Fruit fly (Drosophila melanogaster) whole organism, prepupa: ENCODE data around the gene hdm.

ENCODE experiments used
- Blimp-1 ChIP-seq: fragments of 200-800 bp; sonication (Bioruptor generic); optimal IDR thresholded peaks from 3 replicates; lab custom pipeline; 2017; ENCODE audit warnings: missing biosample characterization, missing genetic modification characterization, mild to moderate bottlenecking, moderate library complexity, missing genetic modification reagents
- CG10631 ChIP-seq: fragments of 200-800 bp; sonication (Bioruptor generic); optimal IDR thresholded peaks from 2 replicates; lab custom pipeline; 2016; ENCODE audit warnings: missing biosample characterization, missing genetic modification characterization
- CG10669 ChIP-seq: fragments of 200-800 bp; sonication (Bioruptor generic); optimal IDR thresholded peaks from 3 replicates; lab custom pipeline; 2018; ENCODE audit warnings: missing biosample characterization, mild to moderate bottlenecking, missing genetic modification characterization, moderate library complexity
- CG11294 ChIP-seq: fragments of 200-800 bp; sonication (Bioruptor generic); IDR thresholded peaks from 2 replicates; pipeline ENCODE4 v1.3.6; 2022; ENCODE audit warnings: missing biosample characterization, missing genetic modification characterization
- CG11902 ChIP-seq: fragments of 200-800 bp; sonication (Bioruptor generic); optimal IDR thresholded peaks from 3 replicates; lab custom pipeline; 2016; ENCODE audit warnings: missing biosample characterization, missing genetic modification characterization
- CG15336 ChIP-seq: fragments of 200-800 bp; sonication (Bioruptor generic); IDR thresholded peaks from 2 replicates; pipeline ENCODE4 v1.3.6; 2022; ENCODE audit warnings: missing biosample characterization, missing genetic modification characterization
- CG1621 ChIP-seq: fragments of 200-800 bp; sonication (Bioruptor generic); optimal IDR thresholded peaks from 3 replicates; lab custom pipeline; 2018; ENCODE audit warnings: missing biosample characterization, mild to moderate bottlenecking, missing genetic modification characterization
- CG3032 ChIP-seq: fragments of 200-800 bp; optimal IDR thresholded peaks from 2 replicates; lab custom pipeline; 2019; ENCODE audit warnings: missing biosample characterization, mild to moderate bottlenecking, missing genetic modification characterization, moderate library complexity
- CG32006 ChIP-seq: fragments of 200-800 bp; sonication (Bioruptor generic); optimal IDR thresholded peaks from 3 replicates; lab custom pipeline; 2017; ENCODE audit warnings: missing biosample characterization, mild to moderate bottlenecking, missing genetic modification characterization
- CG34406 ChIP-seq: fragments of 200-800 bp; sonication (Bioruptor generic); optimal IDR thresholded peaks from 3 replicates; lab custom pipeline; 2016; ENCODE audit warnings: missing biosample characterization, missing genetic modification characterization
- CG3919 ChIP-seq: fragments of 200-800 bp; sonication (Bioruptor generic); optimal IDR thresholded peaks from 3 replicates; lab custom pipeline; 2016; ENCODE audit warnings: missing biosample characterization, missing genetic modification characterization
- CG4318 ChIP-seq: fragments of 200-800 bp; sonication (Bioruptor generic); optimal IDR thresholded peaks from 3 replicates; lab custom pipeline; 2017; ENCODE audit warnings: missing biosample characterization, mild to moderate bottlenecking, missing genetic modification characterization
- CG6163 ChIP-seq: fragments of 200-800 bp; sonication (Bioruptor generic); IDR thresholded peaks from 3 replicates; pipeline ENCODE4 v1.3.6; 2022; ENCODE audit warnings: missing biosample characterization, missing genetic modification characterization
- CG6276 ChIP-seq: fragments of 200-800 bp; sonication (Bioruptor generic); optimal IDR thresholded peaks from 2 replicates; lab custom pipeline; 2017; ENCODE audit warnings: missing biosample characterization, mild to moderate bottlenecking, missing genetic modification characterization
- CG6792 ChIP-seq: fragments of 200-800 bp; sonication (Bioruptor generic); optimal IDR thresholded peaks from 3 replicates; lab custom pipeline; 2016; ENCODE audit warnings: missing biosample characterization, missing genetic modification characterization
- CG6808 ChIP-seq: fragments of 200-800 bp; sonication (Bioruptor generic); optimal IDR thresholded peaks from 3 replicates; lab custom pipeline; 2017; ENCODE audit warnings: missing biosample characterization, missing genetic modification characterization, mild to moderate bottlenecking, moderate library complexity, missing genetic modification reagents
- CG6854 ChIP-seq: fragments of 200-800 bp; sonication (Bioruptor generic); optimal IDR thresholded peaks from 2 replicates; lab custom pipeline; 2017; ENCODE audit warnings: missing biosample characterization, mild to moderate bottlenecking, missing genetic modification characterization
- CG7368 ChIP-seq: fragments of 200-800 bp; sonication (Bioruptor generic); optimal IDR thresholded peaks from 3 replicates; lab custom pipeline; 2016; ENCODE audit warnings: missing biosample characterization, missing genetic modification characterization
- CG8119 ChIP-seq: fragments of 200-800 bp; sonication (Bioruptor generic); IDR thresholded peaks from 3 replicates; pipeline ENCODE4 v1.3.6; 2022; ENCODE audit warnings: missing biosample characterization, missing genetic modification characterization
- CG8319 ChIP-seq: fragments of 200-800 bp; sonication (Bioruptor generic); optimal IDR thresholded peaks from 3 replicates; lab custom pipeline; 2016; ENCODE audit warnings: missing biosample characterization, missing genetic modification characterization
- CG8632 ChIP-seq: fragments of 200-800 bp; sonication (Bioruptor generic); optimal IDR thresholded peaks from 3 replicates; lab custom pipeline; 2016; ENCODE audit warnings: missing biosample characterization, missing genetic modification characterization
- CG9139 ChIP-seq: fragments of 200-800 bp; sonication (Bioruptor generic); optimal IDR thresholded peaks from 3 replicates; lab custom pipeline; 2017; ENCODE audit warnings: missing biosample characterization, mild to moderate bottlenecking, missing genetic modification characterization
- Eip78C ChIP-seq: fragments of 200-800 bp; sonication (Bioruptor generic); peaks from one replicate; lab custom pipeline; 2016; ENCODE audit warnings: missing biosample characterization, missing genetic modification characterization
- Eip93F ChIP-seq: fragments of 200-800 bp; sonication (Bioruptor generic); optimal IDR thresholded peaks from 2 replicates; lab custom pipeline; 2016; ENCODE audit warnings: missing biosample characterization, mild to moderate bottlenecking, missing genetic modification characterization
- Ets21C ChIP-seq: fragments of 200-800 bp; sonication (Bioruptor generic); optimal IDR thresholded peaks from 3 replicates; lab custom pipeline; 2016; ENCODE audit warnings: missing biosample characterization, missing genetic modification characterization
- Ets96B ChIP-seq: fragments of 200-800 bp; optimal IDR thresholded peaks from 2 replicates; lab custom pipeline; 2019; ENCODE audit warnings: missing biosample characterization, mild to moderate bottlenecking, missing genetic modification characterization, moderate library complexity
- Gug ChIP-seq: fragments of 200-800 bp; sonication (Bioruptor generic); IDR thresholded peaks from 2 replicates; pipeline ENCODE4 v1.3.6; 2022; ENCODE audit warnings: missing biosample characterization, missing genetic modification characterization
- Hr39 ChIP-seq: fragments of 200-800 bp; sonication (Bioruptor generic); optimal IDR thresholded peaks from 2 replicates; lab custom pipeline; 2016; ENCODE audit warnings: missing biosample characterization, missing genetic modification characterization
- Lpt ChIP-seq: fragments of 200-800 bp; sonication (Bioruptor generic); optimal IDR thresholded peaks from 3 replicates; lab custom pipeline; 2016; ENCODE audit warnings: missing biosample characterization, missing genetic modification characterization
- Met ChIP-seq: fragments of 200-800 bp; sonication (Bioruptor generic); optimal IDR thresholded peaks from 3 replicates; lab custom pipeline; 2016; ENCODE audit warnings: missing biosample characterization, missing genetic modification characterization
- OdsH ChIP-seq: fragments of 200-800 bp; sonication (Bioruptor generic); optimal IDR thresholded peaks from 3 replicates; lab custom pipeline; 2016; ENCODE audit warnings: missing biosample characterization, missing genetic modification characterization
- Smox ChIP-seq: fragments of 200-800 bp; sonication (Bioruptor generic); optimal IDR thresholded peaks from 3 replicates; lab custom pipeline; 2016; ENCODE audit warnings: missing biosample characterization, missing genetic modification characterization
- Sox102F ChIP-seq: fragments of 200-800 bp; sonication (Bioruptor generic); optimal IDR thresholded peaks from 2 replicates; lab custom pipeline; 2016; ENCODE audit warnings: missing biosample characterization, mild to moderate bottlenecking, missing genetic modification characterization
- Sox14 ChIP-seq: fragments of 200-800 bp; sonication (Bioruptor generic); optimal IDR thresholded peaks from 3 replicates; lab custom pipeline; 2016; ENCODE audit warnings: missing biosample characterization, missing genetic modification characterization
- Sox15 ChIP-seq: fragments of 200-800 bp; sonication (Bioruptor generic); optimal IDR thresholded peaks from 3 replicates; lab custom pipeline; 2016; ENCODE audit warnings: missing biosample characterization, missing genetic modification characterization
- achi ChIP-seq: fragments of 200-800 bp; sonication (Bioruptor generic); optimal IDR thresholded peaks from 3 replicates; lab custom pipeline; 2016; ENCODE audit warnings: missing biosample characterization, missing genetic modification characterization
- acj6 ChIP-seq: fragments of 200-800 bp; sonication (Bioruptor generic); optimal IDR thresholded peaks from 3 replicates; lab custom pipeline; 2016; ENCODE audit warnings: missing biosample characterization, missing genetic modification characterization
- cyc ChIP-seq: fragments of 200-800 bp; sonication (Bioruptor generic); optimal IDR thresholded peaks from 3 replicates; lab custom pipeline; 2016; ENCODE audit warnings: missing biosample characterization, missing genetic modification characterization
- dac ChIP-seq: fragments of 200-800 bp; sonication (Bioruptor generic); optimal IDR thresholded peaks from 2 replicates; lab custom pipeline; 2017; ENCODE audit warnings: missing biosample characterization, mild to moderate bottlenecking, missing genetic modification characterization
- dsx ChIP-seq: fragments of 200-800 bp; optimal IDR thresholded peaks from 3 replicates; lab custom pipeline; 2019; ENCODE audit warnings: missing biosample characterization, mild to moderate bottlenecking, missing genetic modification characterization, moderate library complexity; ENCODE audit not compliant: poor library complexity, severe bottlenecking
- eg ChIP-seq: fragments of 200-800 bp; sonication (Bioruptor generic); IDR thresholded peaks from 3 replicates; pipeline ENCODE4 v1.3.6; 2022; ENCODE audit warnings: missing biosample characterization, missing genetic modification characterization
- fd59A ChIP-seq: fragments of 200-800 bp; sonication (Bioruptor generic); optimal IDR thresholded peaks from 2 replicates; lab custom pipeline; 2017; ENCODE audit warnings: missing biosample characterization, mild to moderate bottlenecking, missing genetic modification characterization, missing genetic modification reagents
- fd85E ChIP-seq: fragments of 200-800 bp; sonication (Bioruptor generic); optimal IDR thresholded peaks from 3 replicates; lab custom pipeline; 2016; ENCODE audit warnings: missing biosample characterization, missing genetic modification characterization
- fkh ChIP-seq: fragments of 200-800 bp; sonication (Bioruptor generic); optimal IDR thresholded peaks from 3 replicates; lab custom pipeline; 2017; ENCODE audit warnings: missing biosample characterization, mild to moderate bottlenecking, missing genetic modification characterization, moderate library complexity
- lz ChIP-seq: fragments of 200-800 bp; sonication (Bioruptor generic); optimal IDR thresholded peaks from 3 replicates; lab custom pipeline; 2016; ENCODE audit warnings: missing biosample characterization, missing genetic modification characterization
- net ChIP-seq: fragments of 200-800 bp; sonication (Bioruptor generic); optimal IDR thresholded peaks from 3 replicates; lab custom pipeline; 2016; ENCODE audit warnings: missing biosample characterization, missing genetic modification characterization
- pdm3 ChIP-seq: fragments of 200-800 bp; sonication (Bioruptor generic); optimal IDR thresholded peaks from 3 replicates; lab custom pipeline; 2016; ENCODE audit warnings: missing biosample characterization, missing genetic modification characterization
- salr ChIP-seq, 2 experiments: fragments of 200-800 bp; sonication (Bioruptor generic); optimal IDR thresholded peaks; 3 replicates each; lab custom pipeline; 2016 to 2018; ENCODE audit warnings: missing biosample characterization in 2 of 2, missing genetic modification characterization in 2 of 2, mild to moderate bottlenecking in 1 of 2
- spab ChIP-seq: fragments of 200-800 bp; sonication (Bioruptor generic); optimal IDR thresholded peaks from 2 replicates; lab custom pipeline; 2017; ENCODE audit warnings: missing biosample characterization, mild to moderate bottlenecking, missing genetic modification characterization, missing genetic modification reagents
- svp ChIP-seq: fragments of 200-800 bp; sonication (Bioruptor generic); peaks from one replicate; lab custom pipeline; 2016; ENCODE audit warnings: missing biosample characterization, missing genetic modification characterization
- topi ChIP-seq: fragments of 200-800 bp; sonication (Bioruptor generic); optimal IDR thresholded peaks from 3 replicates; lab custom pipeline; 2016; ENCODE audit warnings: missing biosample characterization, missing genetic modification characterization
- vri ChIP-seq: fragments of 200-800 bp; sonication (Bioruptor generic); optimal IDR thresholded peaks from 3 replicates; lab custom pipeline; 2016; ENCODE audit warnings: missing biosample characterization, mild to moderate bottlenecking, missing genetic modification characterization

Gene hdm

dm6 chrX:7969188-7969829, 49.4 kb upstream of the hdm start:
- TF ChIP-seq CG3032 (tag; lab: Kevin White, UChicago) (peak; percentile 10), CG7368 (GFP tag; lab: Kevin White, UChicago) (no peak), Eip78C (peak; percentile 78), CG9139 (no peak), CG6792 (GFP tag; lab: Kevin White, UChicago) (no peak), Sox15 (GFP tag; lab: Kevin White, UChicago) (no peak), CG8119 (no peak; the same call in 2 of the 3 replicates), Lpt (GFP tag; lab: Kevin White, UChicago) (no peak), Gug (GFP tag; lab: Robert Waterston, UW) (no peak), Sox102F (GFP tag; lab: Kevin White, UChicago) (no peak), spab (GFP tag; lab: Kevin White, UChicago) (no peak), CG3919 (GFP tag; lab: Kevin White, UChicago) (peak; percentile 22), fd85E (no peak), net (no peak), Smox (no peak), CG8632 (no peak), Met (GFP tag; lab: Kevin White, UChicago) (no peak), pdm3 (GFP tag; lab: Kevin White, UChicago) (no peak), CG6163 (GFP tag; lab: Robert Waterston, UW) (peak; percentile 27; the same call in 1 of the 3 replicates), CG32006 (GFP tag; lab: Kevin White, UChicago) (no peak), fkh (GFP tag; lab: Kevin White, UChicago) (no peak), CG6808 (GFP tag; lab: Kevin White, UChicago) (peak; percentile 25), CG11902 (no peak), achi (GFP tag; lab: Kevin White, UChicago) (peak; percentile 4), topi (GFP tag; lab: Kevin White, UChicago) (peak; percentile 30), Blimp-1 (GFP tag; lab: Kevin White, UChicago) (no peak), vri (GFP tag; lab: Kevin White, UChicago) (no peak), cyc (GFP tag; lab: Kevin White, UChicago) (no peak), CG8319 (GFP tag; lab: Kevin White, UChicago) (no peak), CG1621 (tag; lab: Kevin White, UChicago) (no peak), acj6 (GFP tag; lab: Kevin White, UChicago) (no peak), Hr39 (GFP tag; lab: Kevin White, UChicago) (no peak), CG6854 (GFP tag; lab: Kevin White, UChicago) (peak; percentile 16), CG10669 (no peak), Eip93F (GFP tag; lab: Kevin White, UChicago) (no peak), Sox14 (GFP tag; lab: Kevin White, UChicago) (peak; percentile 81), eg (0 out of 3 replicates have a peak, but pooled peaks have one; percentile 15), svp (no peak), OdsH (GFP tag; lab: Kevin White, UChicago) (no peak), salr (GFP tag; optimal IDR thresholded peaks at IDR 0.05; lab: Kevin White, UChicago) (no peak), dsx (peak; percentile 23), CG34406 (GFP tag; lab: Kevin White, UChicago) (no peak), Ets21C (GFP tag; lab: Kevin White, UChicago) (no peak), fd59A (GFP tag; lab: Kevin White, UChicago) (no peak), dac (no peak), lz (GFP tag; lab: Kevin White, UChicago) (no peak), CG10631 (GFP tag; lab: Kevin White, UChicago) (no peak), CG15336 (GFP tag; lab: Robert Waterston, UW) (no peak), CG6276 (GFP tag; lab: Kevin White, UChicago) (no peak), CG11294 (GFP tag; lab: Robert Waterston, UW) (no peak), Ets96B (tag; lab: Kevin White, UChicago) (no peak), CG4318 (GFP tag; lab: Kevin White, UChicago) (no peak)
